In the genomic region with DNA sequence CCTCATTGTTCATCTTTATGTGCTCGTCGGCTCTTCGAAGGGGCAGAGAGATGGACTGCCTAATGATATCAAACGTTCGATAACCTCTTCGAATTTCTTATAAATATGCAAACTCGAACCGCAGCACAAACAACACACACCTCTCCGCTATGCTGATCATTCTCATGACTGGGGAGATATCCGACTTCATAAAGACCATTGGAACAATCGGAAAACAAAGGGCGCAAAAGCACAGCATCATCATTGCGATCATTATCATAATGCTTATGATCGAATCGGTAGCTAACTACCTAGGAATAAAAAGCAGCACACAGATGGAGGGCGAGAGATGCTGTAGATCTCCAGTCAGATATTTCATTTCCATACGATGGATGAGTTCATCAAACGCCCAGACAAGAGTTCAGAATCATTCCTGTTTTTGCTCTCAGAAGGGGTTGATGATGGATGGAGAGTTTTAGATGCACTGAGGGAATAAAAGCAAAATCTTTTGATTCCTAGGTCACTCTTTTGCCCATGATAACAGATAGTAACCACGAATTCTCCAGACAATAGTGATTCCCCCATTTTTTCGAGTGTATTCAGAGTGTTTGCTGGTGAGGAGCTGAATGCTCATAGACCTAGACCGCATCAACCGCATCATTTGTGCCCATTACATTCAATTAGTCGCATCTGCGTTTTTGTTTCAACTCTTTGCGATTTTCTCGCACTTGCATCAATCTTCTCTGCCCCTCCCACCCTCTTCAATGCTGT, we compare ENCODE assay signal across 2 fruit fly cellular contexts.
A peak's percentile ranks its signal among the peaks of the same experiment; 100 is the strongest.
TF ChIP-seq lines count a peak whose summit lies in the region.

No protein-coding gene starts in this region.

TF ChIP-seq in whole organism, embryonic, 481 proteins besides CTCF, POLR2A, EP300 and RAD21 (continued from another document):
- TF ChIP-seq luna (GFP tag; optimal IDR thresholded peaks at IDR 0.05; lab: Kevin White, UChicago) (no peak), eve (GFP tag; optimal IDR thresholded peaks at IDR 0.05; lab: Kevin White, UChicago) (peak in 1 of 2 experiments; percentile 33), CG17361 (GFP tag; IDR thresholded peaks at IDR 0.05; lab: Robert Waterston, UW) (0 out of 3 replicates have a peak, but pooled peaks have one; percentile 17), CG12769 (tag; optimal IDR thresholded peaks at IDR 0.05; lab: Kevin White, UChicago) (peak; percentile 66), Awh (GFP tag; IDR thresholded peaks at IDR 0.05; lab: Robert Waterston, UW) (0 out of 2 replicates have a peak, but pooled peaks have one; percentile 41), CG18476 (GFP tag; optimal IDR thresholded peaks at IDR 0.05; lab: Kevin White, UChicago) (no peak), Kr (GFP tag; optimal IDR thresholded peaks at IDR 0.05; lab: Kevin White, UChicago) (peak; percentile 39), abd-A (tag; optimal IDR thresholded peaks at IDR 0.05; lab: Kevin White, UChicago) (peak; percentile 82), CG17802 (tag; optimal IDR thresholded peaks at IDR 0.05; lab: Kevin White, UChicago) (no peak), CG1603 (tag; optimal IDR thresholded peaks at IDR 0.05; lab: Kevin White, UChicago) (peak; percentile 43), unpg (GFP tag; optimal IDR thresholded peaks at IDR 0.05; lab: Kevin White, UChicago) (peak; percentile 27), CG2199 (GFP tag; IDR thresholded peaks at IDR 0.05; lab: Robert Waterston, UW) (peak; percentile 72; the same call in 1 of the 3 replicates), vfl (GFP tag; optimal IDR thresholded peaks at IDR 0.05; lab: Kevin White, UChicago) (no peak), bsh (GFP tag; optimal IDR thresholded peaks at IDR 0.05; lab: Kevin White, UChicago) (peak in 1 of 2 experiments; percentile 14), CG13894 (tag; optimal IDR thresholded peaks at IDR 0.05; lab: Kevin White, UChicago) (peak; percentile 68), CG12155 (GFP tag; optimal IDR thresholded peaks at IDR 0.05; lab: Kevin White, UChicago) (no peak), HmgZ (tag; optimal IDR thresholded peaks at IDR 0.05; lab: Kevin White, UChicago) (no peak), CG6791 (GFP tag; IDR thresholded peaks at IDR 0.05; lab: Robert Waterston, UW; ENCODE audit: partially characterized antibody) (no peak), CG2678 (tag; optimal IDR thresholded peaks at IDR 0.05; lab: Kevin White, UChicago) (peak; percentile 14), gsb (GFP tag; IDR thresholded peaks at IDR 0.05; lab: Robert Waterston, UW) (0 out of 2 replicates have a peak, but pooled peaks have one; percentile 13), CG17912 (GFP tag; optimal IDR thresholded peaks at IDR 0.05; lab: Kevin White, UChicago) (no peak), chinmo (GFP tag; IDR thresholded peaks at IDR 0.05; lab: Robert Waterston, UW; ENCODE audit: partially characterized antibody) (peak; percentile 82; the same call in 2 of the 4 replicates), bbx (GFP tag; IDR thresholded peaks at IDR 0.05; lab: Robert Waterston, UW; ENCODE audit: partially characterized antibody) (no peak), Hr78 (GFP tag; optimal IDR thresholded peaks at IDR 0.05; lab: Kevin White, UChicago) (no peak), row (GFP tag; IDR thresholded peaks at IDR 0.05; lab: Robert Waterston, UW) (peak; percentile 24; the same call in 1 of the 3 replicates), sug (tag; optimal IDR thresholded peaks at IDR 0.05; lab: Kevin White, UChicago) (no peak), chn (GFP tag; optimal IDR thresholded peaks at IDR 0.05; lab: Kevin White, UChicago) (peak; percentile 13), gce (GFP tag; IDR thresholded peaks at IDR 0.05; lab: Robert Waterston, UW) (no peak), CG2712 (tag; optimal IDR thresholded peaks at IDR 0.05; lab: Kevin White, UChicago) (peak; percentile 13), pros (GFP tag; optimal IDR thresholded peaks at IDR 0.05; lab: Kevin White, UChicago) (peak; percentile 6), CG11504 (tag; optimal IDR thresholded peaks at IDR 0.05; lab: Kevin White, UChicago) (no peak), sd (tag; optimal IDR thresholded peaks at IDR 0.05; lab: Kevin White, UChicago) (peak; percentile 44), Pdp1 (GFP tag; optimal IDR thresholded peaks at IDR 0.05; lab: Kevin White, UChicago) (no peak), grn (GFP tag; optimal IDR thresholded peaks at IDR 0.05; lab: Kevin White, UChicago) (peak; percentile 97), CG33557 (GFP tag; optimal IDR thresholded peaks at IDR 0.05; lab: Kevin White, UChicago) (no peak), ewg (GFP tag; optimal IDR thresholded peaks at IDR 0.05; lab: Kevin White, UChicago) (no peak), zf30C (GFP tag; optimal IDR thresholded peaks at IDR 0.05; lab: Kevin White, UChicago) (peak; percentile 84), Rfx (GFP tag; IDR thresholded peaks at IDR 0.05; lab: Robert Waterston, UW) (peak; percentile 5; the same call in 1 of the 2 replicates), CG1024 (GFP tag; IDR thresholded peaks at IDR 0.05; lab: Robert Waterston, UW) (no peak), kni (GFP tag; optimal IDR thresholded peaks at IDR 0.05; lab: Kevin White, UChicago) (peak; percentile 71), phol (tag; optimal IDR thresholded peaks at IDR 0.05; lab: Kevin White, UChicago) (peak; percentile 6), unc-4 (GFP tag; IDR thresholded peaks at IDR 0.05; lab: Robert Waterston, UW; ENCODE audit: partially characterized antibody) (no peak), lab (GFP tag; optimal IDR thresholded peaks at IDR 0.05; lab: Kevin White, UChicago) (peak; percentile 8)

TF ChIP-seq in whole organism, prepupa, 60 proteins besides CTCF, POLR2A, EP300 and RAD21 (continued from another document):
- TF ChIP-seq pdm3 (GFP tag; optimal IDR thresholded peaks at IDR 0.05; lab: Kevin White, UChicago) (no peak), CG3919 (GFP tag; optimal IDR thresholded peaks at IDR 0.05; lab: Kevin White, UChicago) (peak; percentile 17), CG3032 (tag; optimal IDR thresholded peaks at IDR 0.05; lab: Kevin White, UChicago) (peak; percentile 17), Sox14 (GFP tag; optimal IDR thresholded peaks at IDR 0.05; lab: Kevin White, UChicago) (peak; percentile 26), CG6163 (GFP tag; IDR thresholded peaks at IDR 0.05; lab: Robert Waterston, UW) (0 out of 3 replicates have a peak, but pooled peaks have one; percentile 7), Gug (GFP tag; IDR thresholded peaks at IDR 0.05; lab: Robert Waterston, UW) (no peak), cyc (GFP tag; optimal IDR thresholded peaks at IDR 0.05; lab: Kevin White, UChicago) (no peak)
